Worm (Caenorhabditis elegans): ENCODE results near the gene kup-1.

DNA sequence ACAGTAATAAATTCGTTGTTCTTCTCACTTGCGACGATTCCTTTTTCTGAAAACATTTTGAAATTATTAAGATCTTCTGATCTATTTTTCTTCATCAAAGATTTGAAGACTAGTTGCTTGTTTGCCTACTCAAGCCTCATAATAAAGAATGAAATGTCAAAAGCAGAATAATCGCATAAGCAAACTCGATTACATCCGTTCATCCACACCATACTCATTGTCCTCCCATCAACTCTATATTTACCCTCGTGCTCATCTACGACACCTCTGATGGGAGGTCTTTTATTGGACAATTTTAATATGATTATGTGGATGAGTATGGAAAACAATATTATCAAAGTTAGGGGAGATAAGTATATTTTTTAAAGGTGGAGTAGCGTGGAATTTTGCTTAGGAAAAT, 6.8 kb downstream of the kup-1 start:
- TF ChIP-seq dao-5 (tag; optimal IDR thresholded peaks at IDR 0.05) = no peak
- TF ChIP-seq W03F9.2 (tag; optimal IDR thresholded peaks at IDR 0.05) = no peak
- TF ChIP-seq him-1 (tag; optimal IDR thresholded peaks at IDR 0.05) = no peak

All from whole organism, L4/young adult.